Fruit fly (Drosophila melanogaster): Measurements from ENCODE around the gene CG2082.

Gene CG2082

dm6 chr3R:5778731-5779593, 1.9 kb downstream of the CG2082 start, which contains the start of gene jagn (continued):
- peak; percentile 71 for TF ChIP-seq row (GFP tag; IDR thresholded peaks at IDR 0.05)
- TF ChIP-seq CG18619 (GFP tag; optimal IDR thresholded peaks at IDR 0.05) = peak; percentile 53
- peak; percentile 50 for TF ChIP-seq jumu (GFP tag; optimal IDR thresholded peaks at IDR 0.05)
- TF ChIP-seq CG13775 (GFP tag; optimal IDR thresholded peaks at IDR 0.05) = peak; percentile 68
- no peak for TF ChIP-seq CG7745 (tag; optimal IDR thresholded peaks at IDR 0.05)
- peak; percentile 14 for TF ChIP-seq HHEX (GFP tag; optimal IDR thresholded peaks at IDR 0.05)
- peak; percentile 61 for TF ChIP-seq CG3838 (GFP tag; optimal IDR thresholded peaks at IDR 0.05)
- TF ChIP-seq Jarid2 (GFP tag; optimal IDR thresholded peaks at IDR 0.05) = peak; percentile 53
- peak; percentile 33 for TF ChIP-seq Bdp1 (GFP tag; optimal IDR thresholded peaks at IDR 0.05)
- peak; percentile 41 for TF ChIP-seq fu2 (GFP tag; optimal IDR thresholded peaks at IDR 0.05)
- TF ChIP-seq GATAe (GFP tag; conservative IDR thresholded peaks at IDR 0.05) = no peak
- TF ChIP-seq slp2 (GFP tag; optimal IDR thresholded peaks at IDR 0.05) = peak; percentile 25
- TF ChIP-seq CG6689 (GFP tag; IDR thresholded peaks at IDR 0.05) = peak; percentile 36; the same call in 1 of the 2 replicates
- TF ChIP-seq phol (tag; optimal IDR thresholded peaks at IDR 0.05) = peak; percentile 49
- TF ChIP-seq Pdp1 (GFP tag; optimal IDR thresholded peaks at IDR 0.05) = peak; percentile 52 to 76
- TF ChIP-seq ase (GFP tag; IDR thresholded peaks at IDR 0.05) = no peak
- no peak for TF ChIP-seq CG8478 (optimal IDR thresholded peaks at IDR 0.05)
- TF ChIP-seq zfh1 (GFP tag; IDR thresholded peaks at IDR 0.05) = peak; percentile 68; the same call in 2 of the 3 replicates
- TF ChIP-seq CG10431 (GFP tag; optimal IDR thresholded peaks at IDR 0.05) = peak; percentile 16
- no peak for TF ChIP-seq NK7.1 (GFP tag; optimal IDR thresholded peaks at IDR 0.05)
- peak in 1 of 2 experiments; percentile 86 for TF ChIP-seq insv (GFP tag; optimal IDR thresholded peaks at IDR 0.05)
- no peak for TF ChIP-seq Dip2 (GFP tag; IDR thresholded peaks at IDR 0.05)
- peak; percentile 0 for TF ChIP-seq CG6854 (GFP tag; optimal IDR thresholded peaks at IDR 0.05)
- peak; percentile 42 for TF ChIP-seq zen (tag; optimal IDR thresholded peaks at IDR 0.05)
- TF ChIP-seq pita (GFP tag; optimal IDR thresholded peaks at IDR 0.05) = peak; percentile 95
- TF ChIP-seq CG12219 (GFP tag; optimal IDR thresholded peaks at IDR 0.05) = peak; percentile 21
- TF ChIP-seq YL-1 (GFP tag; optimal IDR thresholded peaks at IDR 0.05) = peak; percentile 84
- peak; percentile 79 for TF ChIP-seq CG7271 (tag; optimal IDR thresholded peaks at IDR 0.05)
- peak; percentile 99 for TF ChIP-seq nerfin-2 (GFP tag; IDR thresholded peaks at IDR 0.05; ENCODE audit: partially characterized antibody)
- peak; percentile 98 for TF ChIP-seq CG12155 (GFP tag; optimal IDR thresholded peaks at IDR 0.05)
- TF ChIP-seq gro (GFP tag; optimal IDR thresholded peaks at IDR 0.05) = peak; percentile 78
- peak; percentile 83 for TF ChIP-seq Dbx (GFP tag; IDR thresholded peaks at IDR 0.05)
- peak; percentile 54 for TF ChIP-seq stwl (tag; optimal IDR thresholded peaks at IDR 0.05)
- TF ChIP-seq CG10274 (GFP tag; optimal IDR thresholded peaks at IDR 0.05) = no peak
- TF ChIP-seq klu (GFP tag; IDR thresholded peaks at IDR 0.05) = 0 out of 2 replicates have a peak, but pooled peaks have one; percentile 28
- no peak for TF ChIP-seq ac (GFP tag; optimal IDR thresholded peaks at IDR 0.05)
- peak; percentile 91 for TF ChIP-seq CG2199 (GFP tag; IDR thresholded peaks at IDR 0.05)
- no peak for TF ChIP-seq Lpt (GFP tag; optimal IDR thresholded peaks at IDR 0.05)
- peak; percentile 30 for TF ChIP-seq odd (GFP tag; optimal IDR thresholded peaks at IDR 0.05)
- TF ChIP-seq caup (GFP tag; optimal IDR thresholded peaks at IDR 0.05; ENCODE audit: severe bottlenecking) = peak; percentile 73
- peak; percentile 46 for TF ChIP-seq CG8089 (GFP tag; optimal IDR thresholded peaks at IDR 0.05)
- TF ChIP-seq zfh2 (GFP tag; optimal IDR thresholded peaks at IDR 0.05) = peak; percentile 72
- TF ChIP-seq Mrtf (GFP tag; IDR thresholded peaks at IDR 0.05) = peak; percentile 68; the same call in 2 of the 3 replicates
- peak; percentile 62 for TF ChIP-seq CG10462 (GFP tag; optimal IDR thresholded peaks at IDR 0.05)
- no peak for TF ChIP-seq Hey (tag; optimal IDR thresholded peaks at IDR 0.05)
- TF ChIP-seq fd64A (GFP tag; optimal IDR thresholded peaks at IDR 0.05) = no peak
- peak; percentile 42 for TF ChIP-seq Usf (GFP tag; optimal IDR thresholded peaks at IDR 0.05)
- peak; percentile 10 for TF ChIP-seq CG9437 (GFP tag; optimal IDR thresholded peaks at IDR 0.05)
- no peak for TF ChIP-seq CG43689 (GFP tag; IDR thresholded peaks at IDR 0.05)

Measured in whole organism, embryonic.